Worm (Caenorhabditis elegans) whole organism, early embryonic: ENCODE measurements around the gene mam-6.

Source experiments
- B0310.2 ChIP-seq: sonication (generic microtip); optimal IDR thresholded peaks from 2 replicates; lab custom pipeline; 2016; ENCODE audit warnings: mild to moderate bottlenecking, missing genetic modification characterization, missing compliant biosample characterization
- aly-1 ChIP-seq: sonication (generic microtip); optimal IDR thresholded peaks from 2 replicates; lab custom pipeline; 2016; ENCODE audit warnings: missing genetic modification characterization, missing compliant biosample characterization
- ama-1 ChIP-seq: fragments of 150-350 bp; optimal IDR thresholded peaks from 2 replicates; lab custom pipeline; 2014
- ceh-13 ChIP-seq: fragments of 200-800 bp; sonication (Bioruptor generic); optimal IDR thresholded peaks from 2 replicates; lab custom pipeline; 2018; ENCODE audit warnings: mild to moderate bottlenecking, missing genetic modification characterization, missing compliant biosample characterization
- hmbx-1 ChIP-seq: sonication (generic microtip); optimal IDR thresholded peaks from 2 replicates; lab custom pipeline; 2016; ENCODE audit warnings: mild to moderate bottlenecking, missing genetic modification characterization, missing compliant biosample characterization
- hmg-4 ChIP-seq: fragments of 200-800 bp; sonication (Bioruptor generic); optimal IDR thresholded peaks from 2 replicates; lab custom pipeline; 2018; ENCODE audit warnings: mild to moderate bottlenecking, missing genetic modification characterization, missing compliant biosample characterization
- hnd-1 ChIP-seq: sonication (generic microtip); optimal IDR thresholded peaks from 2 replicates; lab custom pipeline; 2016; ENCODE audit warnings: missing genetic modification characterization, missing compliant biosample characterization
- tbx-37 ChIP-seq: fragments of 200-800 bp; sonication (Bioruptor generic); conservative IDR thresholded peaks from 2 replicates; pipeline ENCODE4 v1.3.6; 2022; ENCODE audit warnings: missing genetic modification reagents, missing genetic modification characterization, missing compliant biosample characterization

DNA sequence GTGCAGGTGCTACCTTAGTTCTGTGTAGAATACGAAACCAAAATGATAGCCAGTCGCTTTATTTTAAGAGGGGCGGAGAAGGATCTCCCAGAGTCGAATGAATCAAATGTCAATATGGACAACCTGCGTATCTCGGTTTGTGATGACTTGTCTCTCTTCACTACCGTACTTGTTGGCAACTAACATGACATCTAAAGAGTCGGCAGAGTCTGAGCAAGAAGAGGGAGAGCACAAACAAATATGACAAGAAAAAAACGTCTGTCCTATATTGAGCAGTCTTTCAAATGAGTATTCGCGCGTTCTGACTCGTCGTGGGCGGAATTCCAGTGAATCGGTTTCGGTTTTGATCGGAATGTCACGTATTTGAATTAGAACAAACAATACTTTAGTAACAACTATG lies 25.8 kb upstream of the mam-6 start, which contains the start of gene F09B12.7:
- no peak for TF ChIP-seq ama-1 (lab: Kevin White, UChicago)
- no peak for TF ChIP-seq hmbx-1 (tag; lab: Kevin White, UChicago)
- no peak for TF ChIP-seq hmg-4
- no peak for TF ChIP-seq aly-1 (tag; lab: Kevin White, UChicago)
- no peak for TF ChIP-seq B0310.2 (tag; lab: Kevin White, UChicago)
- TF ChIP-seq tbx-37 (GFP tag; lab: Robert Waterston, UW): no peak
- TF ChIP-seq ceh-13 (GFP tag; lab: Kevin White, UChicago): no peak
- TF ChIP-seq hnd-1 (tag; lab: Kevin White, UChicago): no peak
